ENCODE assay signal across 1 fruit fly cellular context in genomic region chr3L:3902491-3903198, dm6.
TF ChIP-seq lines count a peak whose summit lies in the region.

Ubi-p63E (minus strand) TSS chr3L:3903184.

TF ChIP-seq in whole organism, embryonic, 481 proteins besides CTCF, POLR2A, EP300 and RAD21 (continued from another document and continues in another):
- TF ChIP-seq row (GFP tag; IDR thresholded peaks at IDR 0.05; lab: Robert Waterston, UW) (no peak), tll (GFP tag; optimal IDR thresholded peaks at IDR 0.05; lab: Kevin White, UChicago) (no peak), NfI (GFP tag; optimal IDR thresholded peaks at IDR 0.05; lab: Kevin White, UChicago) (peak; percentile 55), Dp (GFP tag; optimal IDR thresholded peaks at IDR 0.05; lab: Kevin White, UChicago) (no peak), stwl (tag; optimal IDR thresholded peaks at IDR 0.05; lab: Kevin White, UChicago) (peak; percentile 22), twi (tag; optimal IDR thresholded peaks at IDR 0.05; lab: Kevin White, UChicago) (peak; percentile 18), kni (GFP tag; optimal IDR thresholded peaks at IDR 0.05; lab: Kevin White, UChicago) (no peak), CG16863 (GFP tag; optimal IDR thresholded peaks at IDR 0.05; lab: Kevin White, UChicago) (peak; percentile 26), crp (GFP tag; optimal IDR thresholded peaks at IDR 0.05; lab: Kevin White, UChicago) (peak in 1 of 2 experiments; percentile 5), Nf-YA (GFP tag; IDR thresholded peaks at IDR 0.05; lab: Robert Waterston, UW) (no peak), Bteb2 (GFP tag; optimal IDR thresholded peaks at IDR 0.05; lab: Kevin White, UChicago) (peak; percentile 45), hth (optimal IDR thresholded peaks at IDR 0.05; lab: Kevin White, UChicago) (no peak), hb (GFP tag; IDR thresholded peaks at IDR 0.05; lab: Robert Waterston, UW; ENCODE audit: partially characterized antibody) (no peak), cg (GFP tag; optimal IDR thresholded peaks at IDR 0.05; lab: Kevin White, UChicago) (no peak), jigr1 (GFP tag; IDR thresholded peaks at IDR 0.05; lab: Robert Waterston, UW) (no peak), Lhr (GFP tag; optimal IDR thresholded peaks at IDR 0.05; lab: Kevin White, UChicago) (peak; percentile 11), CG7372 (GFP tag; IDR thresholded peaks at IDR 0.05; lab: Robert Waterston, UW) (no peak), Mes4 (GFP tag; optimal IDR thresholded peaks at IDR 0.05; lab: Kevin White, UChicago) (peak; percentile 35), CG1603 (tag; optimal IDR thresholded peaks at IDR 0.05; lab: Kevin White, UChicago) (peak; percentile 29), bab2 (GFP tag; optimal IDR thresholded peaks at IDR 0.05; lab: Kevin White, UChicago) (peak; percentile 76), vvl (GFP tag; IDR thresholded peaks at IDR 0.05; lab: Robert Waterston, UW) (no peak), CrebB (tag; optimal IDR thresholded peaks at IDR 0.05; lab: Kevin White, UChicago) (peak; percentile 48), Xbp1 (GFP tag; optimal IDR thresholded peaks at IDR 0.05; lab: Kevin White, UChicago) (peak; percentile 70), ewg (GFP tag; optimal IDR thresholded peaks at IDR 0.05; lab: Kevin White, UChicago) (no peak), zen (tag; optimal IDR thresholded peaks at IDR 0.05; lab: Kevin White, UChicago) (peak; percentile 9), Taf1 (GFP tag; IDR thresholded peaks at IDR 0.05; lab: Robert Waterston, UW) (no peak), salm (tag; optimal IDR thresholded peaks at IDR 0.05; lab: Kevin White, UChicago) (no peak), CG14710 (tag; optimal IDR thresholded peaks at IDR 0.05; lab: Kevin White, UChicago) (peak; percentile 67), CG2120 (GFP tag; optimal IDR thresholded peaks at IDR 0.05; lab: Kevin White, UChicago) (peak; percentile 81), fu2 (GFP tag; optimal IDR thresholded peaks at IDR 0.05; lab: Kevin White, UChicago) (peak; percentile 70), fd64A (GFP tag; optimal IDR thresholded peaks at IDR 0.05; lab: Kevin White, UChicago) (no peak), prd (optimal IDR thresholded peaks at IDR 0.05; lab: Kevin White, UChicago) (no peak), prd (GFP tag; IDR thresholded peaks at IDR 0.05; lab: Robert Waterston, UW) (no peak), tna (GFP tag; IDR thresholded peaks at IDR 0.05; lab: Robert Waterston, UW; ENCODE audit: partially characterized antibody) (no peak), CG4360 (GFP tag; IDR thresholded peaks at IDR 0.05; lab: Robert Waterston, UW) (no peak), fd3F (GFP tag; optimal IDR thresholded peaks at IDR 0.05; lab: Kevin White, UChicago) (peak; percentile 24), klu (GFP tag; IDR thresholded peaks at IDR 0.05; lab: Robert Waterston, UW) (no peak), D19B (GFP tag; optimal IDR thresholded peaks at IDR 0.05; lab: Kevin White, UChicago) (no peak), Lpt (GFP tag; optimal IDR thresholded peaks at IDR 0.05; lab: Kevin White, UChicago) (no peak), CG9215 (GFP tag; IDR thresholded peaks at IDR 0.05; lab: Robert Waterston, UW) (no peak), Hr78 (GFP tag; optimal IDR thresholded peaks at IDR 0.05; lab: Kevin White, UChicago) (no peak), nerfin-2 (GFP tag; IDR thresholded peaks at IDR 0.05; lab: Robert Waterston, UW; ENCODE audit: partially characterized antibody) (no peak), wor (GFP tag; IDR thresholded peaks at IDR 0.05; lab: Robert Waterston, UW) (no peak), CG6813 (GFP tag; optimal IDR thresholded peaks at IDR 0.05; lab: Kevin White, UChicago) (peak; percentile 32), CG4424 (GFP tag; optimal IDR thresholded peaks at IDR 0.05; lab: Kevin White, UChicago) (peak; percentile 67), Pdp1 (GFP tag; optimal IDR thresholded peaks at IDR 0.05; lab: Kevin White, UChicago) (peak; percentile 76 to 86), sima (GFP tag; optimal IDR thresholded peaks at IDR 0.05; lab: Kevin White, UChicago) (no peak), Fer2 (tag; optimal IDR thresholded peaks at IDR 0.05; lab: Kevin White, UChicago) (peak; percentile 56), disco-r (GFP tag; optimal IDR thresholded peaks at IDR 0.05; lab: Kevin White, UChicago) (peak; percentile 42), lmd (GFP tag; IDR thresholded peaks at IDR 0.05; lab: Robert Waterston, UW) (no peak), CG12942 (GFP tag; optimal IDR thresholded peaks at IDR 0.05; lab: Kevin White, UChicago) (peak; percentile 72), gsb (GFP tag; IDR thresholded peaks at IDR 0.05; lab: Robert Waterston, UW) (no peak), CG5953 (GFP tag; IDR thresholded peaks at IDR 0.05; lab: Robert Waterston, UW) (no peak), slp2 (GFP tag; optimal IDR thresholded peaks at IDR 0.05; lab: Kevin White, UChicago) (peak; percentile 80), nerfin-1 (tag; optimal IDR thresholded peaks at IDR 0.05; lab: Kevin White, UChicago) (peak; percentile 39), CG8290 (GFP tag; optimal IDR thresholded peaks at IDR 0.05; lab: Kevin White, UChicago) (peak; percentile 36), CG8290 (tag; optimal IDR thresholded peaks at IDR 0.05; lab: Kevin White, UChicago) (peak in 1 of 2 experiments; percentile 76), CG8089 (GFP tag; optimal IDR thresholded peaks at IDR 0.05; lab: Kevin White, UChicago) (peak; percentile 35), Sry-β (GFP tag; optimal IDR thresholded peaks at IDR 0.05; lab: Kevin White, UChicago) (no peak), CG2116 (GFP tag; optimal IDR thresholded peaks at IDR 0.05; lab: Kevin White, UChicago) (peak; percentile 33), Med (GFP tag; lab: Kevin White, UChicago) (peak; percentile 92), CG8765 (GFP tag; IDR thresholded peaks at IDR 0.05; lab: Robert Waterston, UW) (no peak), CG11504 (tag; optimal IDR thresholded peaks at IDR 0.05; lab: Kevin White, UChicago) (peak; percentile 57), CG4617 (GFP tag; optimal IDR thresholded peaks at IDR 0.05; lab: Kevin White, UChicago; ENCODE audit: borderline replicate concordance) (peak; percentile 18), lilli (GFP tag; optimal IDR thresholded peaks at IDR 0.05; lab: Kevin White, UChicago) (peak; percentile 4), NC2α (GFP tag; optimal IDR thresholded peaks at IDR 0.05; lab: Kevin White, UChicago) (peak; percentile 24), CG14441 (GFP tag; IDR thresholded peaks at IDR 0.05; lab: Robert Waterston, UW) (no peak), CG14965 (GFP tag; optimal IDR thresholded peaks at IDR 0.05; lab: Kevin White, UChicago; ENCODE audit: borderline replicate concordance) (no peak), CG9437 (GFP tag; optimal IDR thresholded peaks at IDR 0.05; lab: Kevin White, UChicago) (peak; percentile 63), Nf-YC (tag; optimal IDR thresholded peaks at IDR 0.05; lab: Kevin White, UChicago) (peak; percentile 33), CG3407 (GFP tag; optimal IDR thresholded peaks at IDR 0.05; lab: Kevin White, UChicago) (peak; percentile 22), tup (GFP tag; optimal IDR thresholded peaks at IDR 0.05; lab: Kevin White, UChicago) (no peak), cas (GFP tag; IDR thresholded peaks at IDR 0.05; lab: Robert Waterston, UW) (no peak), CG12236 (GFP tag; optimal IDR thresholded peaks at IDR 0.05; lab: Kevin White, UChicago) (peak; percentile 61), Six4 (GFP tag; optimal IDR thresholded peaks at IDR 0.05; lab: Kevin White, UChicago) (peak; percentile 50), pros (GFP tag; optimal IDR thresholded peaks at IDR 0.05; lab: Kevin White, UChicago) (no peak), CG30020 (tag; optimal IDR thresholded peaks at IDR 0.05; lab: Kevin White, UChicago) (no peak), CG10565 (GFP tag; optimal IDR thresholded peaks at IDR 0.05; lab: Kevin White, UChicago) (no peak), sim (GFP tag; IDR thresholded peaks at IDR 0.05; lab: Robert Waterston, UW) (no peak), CG7786 (GFP tag; optimal IDR thresholded peaks at IDR 0.05; lab: Kevin White, UChicago) (peak; percentile 58), unpg (GFP tag; optimal IDR thresholded peaks at IDR 0.05; lab: Kevin White, UChicago) (peak; percentile 60), toy (GFP tag; IDR thresholded peaks at IDR 0.05; lab: Robert Waterston, UW) (no peak), Camta (GFP tag; optimal IDR thresholded peaks at IDR 0.05; lab: Kevin White, UChicago) (peak; percentile 61), Eip74EF (GFP tag; optimal IDR thresholded peaks at IDR 0.05; lab: Kevin White, UChicago) (no peak), BEAF-32 (GFP tag; optimal IDR thresholded peaks at IDR 0.05; lab: Kevin White, UChicago) (no peak), CG32767 (GFP tag; IDR thresholded peaks at IDR 0.05; lab: Robert Waterston, UW) (no peak), CG12219 (GFP tag; optimal IDR thresholded peaks at IDR 0.05; lab: Kevin White, UChicago) (peak; percentile 48), CG6272 (GFP tag; IDR thresholded peaks at IDR 0.05; lab: Robert Waterston, UW) (peak; percentile 72), CG7556 (GFP tag; optimal IDR thresholded peaks at IDR 0.05; lab: Kevin White, UChicago) (peak; percentile 58), Ssrp (tag; optimal IDR thresholded peaks at IDR 0.05; lab: Kevin White, UChicago) (peak; percentile 28), ranshi (GFP tag; IDR thresholded peaks at IDR 0.05; lab: Robert Waterston, UW) (no peak), CG3847 (GFP tag; IDR thresholded peaks at IDR 0.05; lab: Robert Waterston, UW) (no peak), seq (GFP tag; IDR thresholded peaks at IDR 0.05; lab: Robert Waterston, UW) (no peak), CG18764 (GFP tag; optimal IDR thresholded peaks at IDR 0.05; lab: Kevin White, UChicago) (peak; percentile 30), Hmx (GFP tag; optimal IDR thresholded peaks at IDR 0.05; lab: Kevin White, UChicago) (no peak), Blimp-1 (GFP tag; optimal IDR thresholded peaks at IDR 0.05; lab: Kevin White, UChicago) (peak; percentile 55), croc (GFP tag; conservative IDR thresholded peaks at IDR 0.05; lab: Robert Waterston, UW) (peak; percentile 54; the same call in 2 of the 3 replicates), caup (GFP tag; optimal IDR thresholded peaks at IDR 0.05; lab: Kevin White, UChicago; ENCODE audit: severe bottlenecking) (peak; percentile 62), knrl (GFP tag; IDR thresholded peaks at IDR 0.05; lab: Robert Waterston, UW; ENCODE audit: partially characterized antibody) (no peak), ken (GFP tag; IDR thresholded peaks at IDR 0.05; lab: Robert Waterston, UW) (no peak), CG17359 (tag; optimal IDR thresholded peaks at IDR 0.05; lab: Kevin White, UChicago) (peak; percentile 51), eyg (GFP tag; optimal IDR thresholded peaks at IDR 0.05; lab: Kevin White, UChicago) (peak; percentile 61), CG6175 (GFP tag; IDR thresholded peaks at IDR 0.05; lab: Robert Waterston, UW) (no peak), HHEX (GFP tag; optimal IDR thresholded peaks at IDR 0.05; lab: Kevin White, UChicago) (peak; percentile 40), CG11456 (GFP tag; IDR thresholded peaks at IDR 0.05; lab: Robert Waterston, UW) (no peak), bbx (GFP tag; IDR thresholded peaks at IDR 0.05; lab: Robert Waterston, UW; ENCODE audit: partially characterized antibody) (no peak), BtbVII (GFP tag; optimal IDR thresholded peaks at IDR 0.05; lab: Kevin White, UChicago) (peak; percentile 33), hbn (GFP tag; IDR thresholded peaks at IDR 0.05; lab: Robert Waterston, UW; ENCODE audit: partially characterized antibody) (no peak), Abd-B (GFP tag; optimal IDR thresholded peaks at IDR 0.05; lab: Kevin White, UChicago) (peak; percentile 67), ham (GFP tag; IDR thresholded peaks at IDR 0.05; lab: Robert Waterston, UW) (no peak), onecut (GFP tag; IDR thresholded peaks at IDR 0.05; lab: Robert Waterston, UW) (peak; percentile 42), sna (GFP tag; IDR thresholded peaks at IDR 0.05; lab: Robert Waterston, UW; ENCODE audit: partially characterized antibody) (no peak), ci (GFP tag; IDR thresholded peaks at IDR 0.05; lab: Robert Waterston, UW) (no peak), NK7.1 (GFP tag; optimal IDR thresholded peaks at IDR 0.05; lab: Kevin White, UChicago) (peak; percentile 44), CG3065 (GFP tag; optimal IDR thresholded peaks at IDR 0.05; lab: Kevin White, UChicago) (no peak), pfk (GFP tag; optimal IDR thresholded peaks at IDR 0.05; lab: Kevin White, UChicago) (peak; percentile 34), schlank (tag; optimal IDR thresholded peaks at IDR 0.05; lab: Kevin White, UChicago) (no peak), ro (GFP tag; IDR thresholded peaks at IDR 0.05; lab: Robert Waterston, UW) (no peak), luna (GFP tag; optimal IDR thresholded peaks at IDR 0.05; lab: Kevin White, UChicago) (peak; percentile 49), Ptx1 (GFP tag; IDR thresholded peaks at IDR 0.05; lab: Robert Waterston, UW) (no peak), CG8359 (GFP tag; optimal IDR thresholded peaks at IDR 0.05; lab: Kevin White, UChicago; ENCODE audit: borderline replicate concordance) (no peak), CG10431 (GFP tag; optimal IDR thresholded peaks at IDR 0.05; lab: Kevin White, UChicago) (peak; percentile 50), CG17802 (tag; optimal IDR thresholded peaks at IDR 0.05; lab: Kevin White, UChicago) (no peak), h (optimal IDR thresholded peaks at IDR 0.05; lab: Kevin White, UChicago) (no peak), CG10654 (GFP tag; optimal IDR thresholded peaks at IDR 0.05; lab: Kevin White, UChicago) (peak; percentile 57), odd (GFP tag; optimal IDR thresholded peaks at IDR 0.05; lab: Kevin White, UChicago) (no peak), sens (GFP tag; lab: Kevin White, UChicago) (peak; percentile 94), CG1529 (GFP tag; optimal IDR thresholded peaks at IDR 0.05; lab: Kevin White, UChicago) (peak; percentile 40), CHES-1-like (GFP tag; optimal IDR thresholded peaks at IDR 0.05; lab: Kevin White, UChicago) (peak; percentile 54), Asciz (GFP tag; optimal IDR thresholded peaks at IDR 0.05; lab: Kevin White, UChicago) (peak; percentile 30), CG1602 (GFP tag; optimal IDR thresholded peaks at IDR 0.05; lab: Kevin White, UChicago) (peak; percentile 47), CG15514 (GFP tag; optimal IDR thresholded peaks at IDR 0.05; lab: Kevin White, UChicago) (peak; percentile 58), CG1233 (GFP tag; optimal IDR thresholded peaks at IDR 0.05; lab: Kevin White, UChicago) (peak; percentile 27), bowl (GFP tag; IDR thresholded peaks at IDR 0.05; lab: Robert Waterston, UW) (no peak), Hr3 (GFP tag; optimal IDR thresholded peaks at IDR 0.05; lab: Kevin White, UChicago) (peak; percentile 56), pnt (GFP tag; optimal IDR thresholded peaks at IDR 0.05; lab: Kevin White, UChicago) (peak; percentile 61)
